Fruit fly (Drosophila melanogaster) whole organism, embryonic: ENCODE measurements around the gene CG10993.

Experiments
- Asciz ChIP-seq: fragments of 200-800 bp; sonication (Bioruptor generic); optimal IDR thresholded peaks from 2 replicates; lab custom pipeline; 2017; ENCODE audit warnings: missing biosample characterization, mild to moderate bottlenecking, missing genetic modification characterization, missing genetic modification reagents
- B-H1 ChIP-seq: fragments of 200-800 bp; sonication (Bioruptor generic); IDR thresholded peaks from 3 replicates; pipeline ENCODE4 v1.3.6; 2022; ENCODE audit warnings: missing biosample characterization, missing genetic modification characterization
- Blimp-1 ChIP-seq: fragments of 200-800 bp; sonication (Bioruptor generic); optimal IDR thresholded peaks from 3 replicates; lab custom pipeline; 2018; ENCODE audit warnings: missing biosample characterization, missing genetic modification characterization, mild to moderate bottlenecking, moderate library complexity, missing genetic modification reagents
- CG10274 ChIP-seq: fragments of 200-800 bp; sonication (Bioruptor generic); optimal IDR thresholded peaks from 3 replicates; lab custom pipeline; 2017; ENCODE audit warnings: missing biosample characterization, mild to moderate bottlenecking, missing genetic modification characterization
- CG10366 ChIP-seq: fragments of 200-800 bp; sonication (Bioruptor generic); IDR thresholded peaks from 2 replicates; pipeline ENCODE4 v1.3.6; 2022; ENCODE audit warnings: missing biosample characterization, missing genetic modification characterization
- CG10431 ChIP-seq: fragments of 200-800 bp; sonication (Bioruptor generic); optimal IDR thresholded peaks from 3 replicates; lab custom pipeline; 2018; ENCODE audit warnings: missing biosample characterization, mild to moderate bottlenecking, missing genetic modification characterization
- CG12659 ChIP-seq: fragments of 200-800 bp; sonication (Bioruptor generic); optimal IDR thresholded peaks from 3 replicates; lab custom pipeline; 2017; ENCODE audit warnings: mild to moderate bottlenecking, missing biosample characterization, missing genetic modification reagents, missing genetic modification characterization
- CG14441 ChIP-seq: fragments of 200-800 bp; sonication (Bioruptor generic); IDR thresholded peaks from 2 replicates; pipeline ENCODE4 v1.3.6; 2022; ENCODE audit warnings: missing biosample characterization, missing genetic modification characterization
- CG15479 ChIP-seq: fragments of 200-800 bp; sonication (Bioruptor generic); optimal IDR thresholded peaks from 3 replicates; lab custom pipeline; 2019; ENCODE audit warnings: missing biosample characterization, mild to moderate bottlenecking, missing genetic modification characterization, moderate library complexity
- CG1602 ChIP-seq: fragments of 200-800 bp; sonication (Bioruptor generic); optimal IDR thresholded peaks from 3 replicates; lab custom pipeline; 2016; ENCODE audit warnings: missing biosample characterization, missing genetic modification characterization
- CG2199 ChIP-seq: fragments of 200-800 bp; sonication (Bioruptor generic); IDR thresholded peaks from 3 replicates; pipeline ENCODE4 v1.3.6; 2022; ENCODE audit warnings: missing biosample characterization, missing genetic modification characterization
- CG30020 ChIP-seq: fragments of 200-800 bp; optimal IDR thresholded peaks from 2 replicates; lab custom pipeline; 2019; ENCODE audit warnings: missing biosample characterization, mild to moderate bottlenecking, missing genetic modification characterization, moderate library complexity
- CG32532 ChIP-seq: fragments of 200-800 bp; sonication (Bioruptor generic); IDR thresholded peaks from 2 replicates; pipeline ENCODE4 v1.3.6; 2022; ENCODE audit warnings: missing biosample characterization, missing genetic modification characterization
- CG42726 ChIP-seq: fragments of 200-800 bp; sonication (Bioruptor generic); IDR thresholded peaks from 2 replicates; pipeline ENCODE4 v1.3.6; 2022; ENCODE audit warnings: missing biosample characterization, missing genetic modification characterization; ENCODE audit not compliant: partially characterized antibody
- CG43689 ChIP-seq: fragments of 200-800 bp; sonication (Bioruptor generic); IDR thresholded peaks from 2 replicates; pipeline ENCODE4 v1.3.6; 2022; ENCODE audit warnings: missing biosample characterization, missing genetic modification characterization
- CG4730 ChIP-seq: fragments of 200-800 bp; sonication (Bioruptor generic); IDR thresholded peaks from 2 replicates; pipeline ENCODE4 v1.3.6; 2022; ENCODE audit warnings: missing biosample characterization, missing genetic modification characterization
- CG6689 ChIP-seq: fragments of 200-800 bp; sonication (Bioruptor generic); IDR thresholded peaks from 2 replicates; pipeline ENCODE4 v1.3.6; 2022; ENCODE audit warnings: missing biosample characterization, missing genetic modification characterization
- CG7372 ChIP-seq: fragments of 200-800 bp; sonication (Bioruptor generic); IDR thresholded peaks from 2 replicates; pipeline ENCODE4 v1.3.6; 2022; ENCODE audit warnings: missing biosample characterization, missing genetic modification characterization
- CG7786 ChIP-seq: fragments of 200-800 bp; sonication (Bioruptor generic); optimal IDR thresholded peaks from 2 replicates; lab custom pipeline; 2016; ENCODE audit warnings: missing biosample characterization, missing genetic modification characterization
- CG7928 ChIP-seq: fragments of 200-800 bp; sonication (Bioruptor generic); optimal IDR thresholded peaks from 2 replicates; lab custom pipeline; 2017; ENCODE audit warnings: missing biosample characterization, mild to moderate bottlenecking, missing genetic modification characterization
- CG9817 ChIP-seq: fragments of 200-800 bp; sonication (Bioruptor generic); optimal IDR thresholded peaks from 2 replicates; lab custom pipeline; 2018; ENCODE audit warnings: missing biosample characterization, mild to moderate bottlenecking, missing genetic modification characterization, moderate library complexity
- CG9932 ChIP-seq: fragments of 200-800 bp; sonication (Bioruptor generic); IDR thresholded peaks from 2 replicates; pipeline ENCODE4 v1.3.6; 2022; ENCODE audit warnings: missing biosample characterization, missing genetic modification characterization
- Dbx ChIP-seq: fragments of 200-800 bp; sonication (Bioruptor generic); IDR thresholded peaks from 3 replicates; pipeline ENCODE4 v1.3.6; 2022; ENCODE audit warnings: missing biosample characterization, missing genetic modification characterization
- Gsc ChIP-seq: fragments of 200-800 bp; sonication (Bioruptor generic); IDR thresholded peaks from 2 replicates; pipeline ENCODE4 v1.3.6; 2022; ENCODE audit warnings: missing biosample characterization, missing genetic modification characterization
- NFAT ChIP-seq: fragments of 200-800 bp; sonication (Bioruptor generic); IDR thresholded peaks from 2 replicates; pipeline ENCODE4 v1.3.6; 2022; ENCODE audit warnings: missing biosample characterization, missing genetic modification characterization
- Opbp ChIP-seq: fragments of 200-800 bp; sonication (Bioruptor generic); IDR thresholded peaks from 3 replicates; pipeline ENCODE4 v1.3.6; 2022; ENCODE audit warnings: missing biosample characterization, missing genetic modification characterization; ENCODE audit not compliant: partially characterized antibody
- TFAM ChIP-seq: fragments of 200-800 bp; sonication (Bioruptor generic); optimal IDR thresholded peaks from 2 replicates; lab custom pipeline; 2017; ENCODE audit warnings: missing biosample characterization, missing genetic modification characterization, inconsistent platforms
- aop ChIP-seq: fragments of 200-800 bp; sonication (Bioruptor generic); IDR thresholded peaks from 2 replicates; pipeline ENCODE4 v1.3.6; 2022; ENCODE audit warnings: missing biosample characterization, missing genetic modification characterization
- bsh ChIP-seq, 2 experiments: fragments of 200-800 bp; sonication (Bioruptor generic); optimal IDR thresholded peaks; 2 replicates each; lab custom pipeline; 2017 to 2018; ENCODE audit warnings: mild to moderate bottlenecking in 2 of 2, missing biosample characterization in 2 of 2, missing genetic modification characterization in 2 of 2, moderate library complexity in 1 of 2
- dimm ChIP-seq: fragments of 200-800 bp; sonication (Bioruptor generic); IDR thresholded peaks from 2 replicates; pipeline ENCODE4 v1.3.6; 2022; ENCODE audit warnings: missing biosample characterization, missing genetic modification characterization
- disco-r ChIP-seq: fragments of 200-800 bp; sonication (Bioruptor generic); optimal IDR thresholded peaks from 2 replicates; lab custom pipeline; 2016; ENCODE audit warnings: missing biosample characterization, missing genetic modification characterization
- dm ChIP-seq: fragments of 200-800 bp; sonication (Bioruptor generic); optimal IDR thresholded peaks from 3 replicates; lab custom pipeline; 2016; ENCODE audit warnings: missing biosample characterization, missing genetic modification characterization
- dmrt99B ChIP-seq: fragments of 200-800 bp; sonication (Bioruptor generic); optimal IDR thresholded peaks from 2 replicates; lab custom pipeline; 2018; ENCODE audit warnings: missing biosample characterization, mild to moderate bottlenecking, missing genetic modification characterization, moderate library complexity
- emc ChIP-seq: fragments of 200-800 bp; sonication (Bioruptor generic); optimal IDR thresholded peaks from 2 replicates; lab custom pipeline; 2016; ENCODE audit warnings: missing biosample characterization, missing genetic modification characterization
- ems ChIP-seq: fragments of 200-800 bp; sonication (Bioruptor generic); optimal IDR thresholded peaks from 3 replicates; lab custom pipeline; 2016; ENCODE audit warnings: missing biosample characterization, missing genetic modification characterization
- fu2 ChIP-seq: fragments of 200-800 bp; sonication (Bioruptor generic); optimal IDR thresholded peaks from 2 replicates; lab custom pipeline; 2016; ENCODE audit warnings: missing biosample characterization, missing genetic modification characterization
- her ChIP-seq: fragments of 200-800 bp; sonication (Bioruptor generic); optimal IDR thresholded peaks from 2 replicates; lab custom pipeline; 2016; ENCODE audit warnings: missing biosample characterization, missing genetic modification characterization
- jumu ChIP-seq: fragments of 200-800 bp; sonication (Bioruptor generic); optimal IDR thresholded peaks from 3 replicates; lab custom pipeline; 2016; ENCODE audit warnings: missing biosample characterization, missing genetic modification characterization
- mld ChIP-seq: fragments of 200-800 bp; sonication (Bioruptor generic); IDR thresholded peaks from 3 replicates; pipeline ENCODE4 v1.3.6; 2022; ENCODE audit warnings: missing biosample characterization, missing genetic modification characterization; ENCODE audit not compliant: partially characterized antibody
- onecut ChIP-seq: fragments of 200-800 bp; sonication (Bioruptor generic); IDR thresholded peaks from 2 replicates; pipeline ENCODE4 v1.3.6; 2022; ENCODE audit warnings: missing biosample characterization, missing genetic modification characterization
- sc ChIP-seq, 3 experiments: fragments of >200 bp in 2 of 3; fragments of 200-800 bp in 1 of 3; sonication (Bioruptor generic) in 1 of 3; optimal IDR thresholded peaks; 2 replicates in 2 of 3; 3 replicates in 1 of 3; lab custom pipeline; 2017; ENCODE audit warnings: mild to moderate bottlenecking in 1 of 3, missing biosample characterization in 1 of 3, missing genetic modification characterization in 1 of 3, missing genetic modification reagents in 1 of 3
- sens-2 ChIP-seq: fragments of 200-800 bp; sonication (Bioruptor generic); IDR thresholded peaks from 2 replicates; pipeline ENCODE4 v1.3.6; 2022; ENCODE audit warnings: missing biosample characterization, missing genetic modification characterization
- sima ChIP-seq: fragments of 200-800 bp; sonication (Bioruptor generic); optimal IDR thresholded peaks from 2 replicates; lab custom pipeline; 2016; ENCODE audit warnings: missing biosample characterization, missing genetic modification characterization
- stc ChIP-seq: fragments of 200-800 bp; sonication (Bioruptor generic); IDR thresholded peaks from 2 replicates; pipeline ENCODE4 v1.3.6; 2022; ENCODE audit warnings: missing biosample characterization, missing genetic modification characterization
- trh ChIP-seq: fragments of 200-800 bp; sonication (Bioruptor generic); optimal IDR thresholded peaks from 2 replicates; lab custom pipeline; 2016; ENCODE audit warnings: missing biosample characterization, missing genetic modification characterization
- unpg ChIP-seq: fragments of 200-800 bp; sonication (Bioruptor generic); optimal IDR thresholded peaks from 3 replicates; lab custom pipeline; 2018; ENCODE audit warnings: missing biosample characterization, mild to moderate bottlenecking, missing genetic modification characterization, moderate library complexity
- yki ChIP-seq: fragments of >200 bp; optimal IDR thresholded peaks from 3 replicates; lab custom pipeline; 2018
- zen2 ChIP-seq: fragments of 200-800 bp; sonication (Bioruptor generic); IDR thresholded peaks from 3 replicates; pipeline ENCODE4 v1.3.6; 2022; ENCODE audit warnings: missing biosample characterization, missing genetic modification characterization; ENCODE audit not compliant: partially characterized antibody

Gene CG10993

DNA sequence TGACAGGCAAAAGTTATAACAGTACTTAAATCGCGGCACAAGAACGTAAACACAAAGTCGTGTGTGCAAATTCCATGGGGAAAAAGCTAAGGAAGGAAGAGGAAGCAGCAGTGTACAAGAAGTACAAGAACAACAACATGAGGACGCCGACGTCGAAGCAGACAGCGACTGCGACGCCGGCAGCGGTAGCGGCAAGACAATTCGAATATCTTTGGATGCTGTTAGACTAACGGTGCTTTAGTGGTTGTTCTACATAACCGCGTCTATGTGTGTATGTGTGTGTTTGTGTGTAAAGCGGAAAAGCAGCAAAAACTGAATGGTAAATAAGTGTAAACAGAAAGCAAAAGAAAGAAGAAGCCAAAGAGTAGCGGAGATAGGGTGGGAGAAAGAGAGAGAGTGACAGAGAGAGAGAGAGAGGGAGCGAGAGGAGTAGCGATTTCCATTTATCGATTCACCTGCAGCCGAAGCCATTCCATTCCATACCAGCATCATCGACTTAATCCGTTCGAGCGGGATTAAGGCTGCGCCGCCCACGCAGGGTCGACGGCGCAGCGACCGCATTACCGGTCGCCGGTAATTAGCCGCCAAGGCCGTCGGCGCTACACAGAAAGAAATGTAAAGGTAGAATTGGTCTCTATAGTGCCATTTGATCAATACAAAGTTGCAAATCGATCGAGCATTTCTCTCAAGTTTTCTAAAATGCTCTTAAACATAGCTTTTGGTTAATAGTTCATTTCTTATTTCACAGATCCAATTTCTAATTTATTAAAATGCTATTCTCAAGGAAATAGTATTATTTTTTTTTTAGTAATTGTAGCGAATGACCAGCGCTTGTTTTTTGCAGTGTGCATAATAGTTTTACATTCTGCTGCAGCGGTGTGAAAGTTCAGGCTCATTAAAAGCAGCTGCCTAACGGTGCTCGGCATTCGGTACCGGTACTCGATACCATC, 6.7 kb downstream of the CG10993 start (continued):
- TF ChIP-seq CG12659 (GFP tag; lab: Kevin White, UChicago) (peak; percentile 30), CG9932 (GFP tag; lab: Robert Waterston, UW) (0 out of 2 replicates have a peak, but pooled peaks have one; percentile 13), aop (GFP tag; lab: Robert Waterston, UW) (no peak), B-H1 (no peak), stc (peak; percentile 43), onecut (peak; percentile 94), CG15479 (no peak), CG1602 (GFP tag; lab: Kevin White, UChicago) (no peak), jumu (GFP tag; lab: Kevin White, UChicago) (peak; percentile 30), Dbx (GFP tag; lab: Robert Waterston, UW) (no peak), CG43689 (no peak), yki (lab: Kevin White, UChicago) (no peak), CG14441 (GFP tag; lab: Robert Waterston, UW) (0 out of 2 replicates have a peak, but pooled peaks have one; percentile 28), CG10366 (GFP tag; lab: Robert Waterston, UW) (peak; percentile 21), Opbp (no peak), sens-2 (GFP tag; lab: Robert Waterston, UW) (0 out of 2 replicates have a peak, but pooled peaks have one; percentile 20), unpg (GFP tag; lab: Kevin White, UChicago) (peak; percentile 67), zen2 (GFP tag; lab: Robert Waterston, UW) (no peak), CG10431 (GFP tag; lab: Kevin White, UChicago) (peak; percentile 27), her (GFP tag; lab: Kevin White, UChicago) (no peak), emc (GFP tag; lab: Kevin White, UChicago) (no peak), CG7372 (GFP tag; lab: Robert Waterston, UW) (peak; percentile 27; the same call in 1 of the 2 replicates), ems (GFP tag; lab: Kevin White, UChicago) (peak; percentile 44), CG30020 (no peak), Gsc (GFP tag; lab: Robert Waterston, UW) (no peak), sc (optimal IDR thresholded peaks at IDR 0.05; lab: Kevin White, UChicago) (no peak), sc (GFP tag; optimal IDR thresholded peaks at IDR 0.05; lab: Kevin White, UChicago) (peak; percentile 62), dimm (GFP tag; lab: Robert Waterston, UW) (no peak), Blimp-1 (GFP tag; lab: Kevin White, UChicago) (peak; percentile 60), CG42726 (GFP tag; lab: Robert Waterston, UW) (no peak), CG9817 (tag; lab: Kevin White, UChicago) (peak; percentile 38), CG4730 (GFP tag; lab: Robert Waterston, UW) (no peak), TFAM (GFP tag; lab: Kevin White, UChicago) (no peak), CG7928 (GFP tag; lab: Kevin White, UChicago) (no peak), sima (GFP tag; lab: Kevin White, UChicago) (no peak), disco-r (GFP tag; lab: Kevin White, UChicago) (no peak), Asciz (GFP tag; lab: Kevin White, UChicago) (peak; percentile 61), bsh (GFP tag; optimal IDR thresholded peaks at IDR 0.05; lab: Kevin White, UChicago) (peak in 1 of 2 experiments; percentile 66), trh (GFP tag; lab: Kevin White, UChicago) (peak; percentile 5), CG32532 (GFP tag; lab: Robert Waterston, UW) (no peak; the same call in 1 of the 2 replicates), dmrt99B (tag; lab: Kevin White, UChicago) (peak; percentile 81), CG6689 (GFP tag; lab: Robert Waterston, UW) (0 out of 2 replicates have a peak, but pooled peaks have one; percentile 30), fu2 (GFP tag; lab: Kevin White, UChicago) (no peak), CG2199 (GFP tag; lab: Robert Waterston, UW) (no peak), CG10274 (GFP tag; lab: Kevin White, UChicago) (no peak), NFAT (no peak), mld (GFP tag; lab: Robert Waterston, UW) (no peak), dm (no peak), CG7786 (GFP tag; lab: Kevin White, UChicago) (no peak)
